Fruit fly (Drosophila melanogaster) whole organism, embryonic: ENCODE data around the gene Hsp70Ab.

Experiments
- Bgb ChIP-seq: fragments of 200-800 bp; sonication (Bioruptor generic); IDR thresholded peaks from 2 replicates; pipeline ENCODE4 v1.3.6; 2022; ENCODE audit warnings: missing biosample characterization, missing genetic modification characterization; ENCODE audit not compliant: partially characterized antibody
- CG12104 ChIP-seq: fragments of 200-800 bp; sonication (Bioruptor generic); optimal IDR thresholded peaks from 3 replicates; lab custom pipeline; 2016; ENCODE audit warnings: missing biosample characterization, missing genetic modification characterization
- CG13894 ChIP-seq: fragments of 200-800 bp; sonication (Bioruptor generic); optimal IDR thresholded peaks from 3 replicates; lab custom pipeline; 2018; ENCODE audit warnings: missing biosample characterization, mild to moderate bottlenecking, missing genetic modification characterization, moderate library complexity
- CG1647 ChIP-seq: fragments of 200-800 bp; sonication (Bioruptor generic); optimal IDR thresholded peaks from 3 replicates; lab custom pipeline; 2016; ENCODE audit warnings: missing biosample characterization, missing genetic modification characterization
- CG17385 ChIP-seq: fragments of 200-800 bp; sonication (Bioruptor generic); optimal IDR thresholded peaks from 3 replicates; lab custom pipeline; 2018; ENCODE audit warnings: missing biosample characterization, mild to moderate bottlenecking, missing genetic modification characterization
- CG17829 ChIP-seq: fragments of 200-800 bp; optimal IDR thresholded peaks from 2 replicates; lab custom pipeline; 2019; ENCODE audit warnings: missing biosample characterization, mild to moderate bottlenecking, missing genetic modification characterization, moderate library complexity
- CG1832 ChIP-seq: fragments of 200-800 bp; sonication (Bioruptor generic); optimal IDR thresholded peaks from 2 replicates; lab custom pipeline; 2017; ENCODE audit warnings: missing biosample characterization, mild to moderate bottlenecking, missing genetic modification characterization, inconsistent platforms
- CG18619 ChIP-seq: fragments of 200-800 bp; sonication (Bioruptor generic); optimal IDR thresholded peaks from 3 replicates; lab custom pipeline; 2017; ENCODE audit warnings: missing biosample characterization, mild to moderate bottlenecking, missing genetic modification characterization
- CG2120 ChIP-seq: fragments of 200-800 bp; sonication (Bioruptor generic); optimal IDR thresholded peaks from 3 replicates; lab custom pipeline; 2016; ENCODE audit warnings: missing biosample characterization, missing genetic modification characterization
- CG2712 ChIP-seq: fragments of 200-800 bp; optimal IDR thresholded peaks from 3 replicates; lab custom pipeline; 2019; ENCODE audit warnings: missing biosample characterization, mild to moderate bottlenecking, missing genetic modification characterization, moderate library complexity
- CG30020 ChIP-seq: fragments of 200-800 bp; optimal IDR thresholded peaks from 2 replicates; lab custom pipeline; 2019; ENCODE audit warnings: missing biosample characterization, mild to moderate bottlenecking, missing genetic modification characterization, moderate library complexity
- CG31388 ChIP-seq: fragments of 200-800 bp; sonication (Bioruptor generic); optimal IDR thresholded peaks from 2 replicates; lab custom pipeline; 2016; ENCODE audit warnings: missing biosample characterization, missing genetic modification characterization
- CG33213 ChIP-seq: fragments of 200-800 bp; sonication (Bioruptor generic); optimal IDR thresholded peaks from 3 replicates; lab custom pipeline; 2016; ENCODE audit warnings: missing biosample characterization, missing genetic modification characterization
- CG3995 ChIP-seq: fragments of 200-800 bp; sonication (Bioruptor generic); optimal IDR thresholded peaks from 3 replicates; lab custom pipeline; 2016; ENCODE audit warnings: missing biosample characterization, missing genetic modification characterization
- CG4617 ChIP-seq: fragments of 200-800 bp; sonication (Bioruptor generic); optimal IDR thresholded peaks from 3 replicates; lab custom pipeline; 2016; ENCODE audit warnings: missing biosample characterization, missing genetic modification characterization, borderline replicate concordance
- CG5180 ChIP-seq: fragments of 200-800 bp; sonication (Bioruptor generic); optimal IDR thresholded peaks from 3 replicates; lab custom pipeline; 2017; ENCODE audit warnings: missing biosample characterization, missing genetic modification characterization, mild to moderate bottlenecking, moderate library complexity, missing genetic modification reagents
- CG6654 ChIP-seq: fragments of 200-800 bp; sonication (Bioruptor generic); optimal IDR thresholded peaks from 2 replicates; lab custom pipeline; 2017; ENCODE audit warnings: missing biosample characterization, mild to moderate bottlenecking, missing genetic modification characterization
- CG8281 ChIP-seq: fragments of 200-800 bp; sonication (Bioruptor generic); optimal IDR thresholded peaks from 2 replicates; lab custom pipeline; 2018; ENCODE audit warnings: missing biosample characterization, mild to moderate bottlenecking, missing genetic modification characterization, moderate library complexity
- CG9215 ChIP-seq: fragments of 200-800 bp; sonication (Bioruptor generic); IDR thresholded peaks from 2 replicates; pipeline ENCODE4 v1.3.6; 2022; ENCODE audit warnings: missing biosample characterization, missing genetic modification characterization
- Chrac-16 ChIP-seq: fragments of 200-800 bp; sonication (Bioruptor generic); optimal IDR thresholded peaks from 3 replicates; lab custom pipeline; 2016; ENCODE audit warnings: missing biosample characterization, missing genetic modification characterization
- CoRest ChIP-seq: fragments of 200-800 bp; sonication (Bioruptor generic); optimal IDR thresholded peaks from 3 replicates; lab custom pipeline; 2018; ENCODE audit warnings: missing biosample characterization, mild to moderate bottlenecking, missing genetic modification characterization, moderate library complexity
- D ChIP-seq, 2 experiments: fragments of 200-800 bp in 1 of 2; fragments of >200 bp in 1 of 2; sonication (Bioruptor generic) in 1 of 2; optimal IDR thresholded peaks; 2 replicates in 1 of 2; 3 replicates in 1 of 2; lab custom pipeline; 2017; ENCODE audit warnings: mild to moderate bottlenecking in 1 of 2, missing biosample characterization in 1 of 2, missing genetic modification characterization in 1 of 2, missing genetic modification reagents in 1 of 2
- Dp ChIP-seq: fragments of 200-800 bp; sonication (Bioruptor generic); optimal IDR thresholded peaks from 2 replicates; lab custom pipeline; 2018; ENCODE audit warnings: missing biosample characterization, mild to moderate bottlenecking, missing genetic modification characterization, moderate library complexity
- Dref ChIP-seq: fragments of 200-800 bp; sonication (Bioruptor generic); IDR thresholded peaks from 2 replicates; pipeline ENCODE4 v1.3.6; 2022; ENCODE audit warnings: missing biosample characterization, missing genetic modification characterization
- Fer1 ChIP-seq: fragments of 200-800 bp; sonication (Bioruptor generic); optimal IDR thresholded peaks from 2 replicates; lab custom pipeline; 2017; ENCODE audit warnings: missing biosample characterization, mild to moderate bottlenecking, missing genetic modification characterization
- GATAe ChIP-seq: fragments of 200-800 bp; sonication (Bioruptor generic); conservative IDR thresholded peaks from 2 replicates; pipeline ENCODE4 v1.3.6; 2022; ENCODE audit warnings: missing biosample characterization, missing genetic modification characterization
- Gug ChIP-seq: fragments of 200-800 bp; sonication (Bioruptor generic); IDR thresholded peaks from 4 replicates; pipeline ENCODE4 v1.3.6; 2022; ENCODE audit warnings: missing biosample characterization, missing genetic modification characterization
- Hey ChIP-seq: fragments of 200-800 bp; sonication (Bioruptor generic); optimal IDR thresholded peaks from 3 replicates; lab custom pipeline; 2018; ENCODE audit warnings: missing biosample characterization, mild to moderate bottlenecking, missing genetic modification characterization
- MBD-R2 ChIP-seq: fragments of 200-800 bp; sonication (Bioruptor generic); IDR thresholded peaks from 2 replicates; pipeline ENCODE4 v1.3.6; 2022; ENCODE audit warnings: missing biosample characterization, missing genetic modification characterization
- Med ChIP-seq: fragments of 200-800 bp; sonication (Bioruptor generic); peaks from one replicate; lab custom pipeline; 2016; ENCODE audit warnings: missing biosample characterization, missing genetic modification characterization, mild to moderate bottlenecking, inconsistent platforms, moderate library complexity
- Meics ChIP-seq: fragments of 200-800 bp; sonication (Bioruptor generic); optimal IDR thresholded peaks from 2 replicates; lab custom pipeline; 2017; ENCODE audit warnings: missing biosample characterization, mild to moderate bottlenecking, missing genetic modification characterization
- Mes4 ChIP-seq: fragments of 200-800 bp; sonication (Bioruptor generic); optimal IDR thresholded peaks from 2 replicates; lab custom pipeline; 2016; ENCODE audit warnings: missing biosample characterization, missing genetic modification characterization
- Nf-YA ChIP-seq: fragments of 200-800 bp; sonication (Bioruptor generic); IDR thresholded peaks from 2 replicates; pipeline ENCODE4 v1.3.6; 2022; ENCODE audit warnings: missing biosample characterization, missing genetic modification characterization
- Nf-YB ChIP-seq: fragments of 200-800 bp; sonication (Bioruptor generic); optimal IDR thresholded peaks from 3 replicates; lab custom pipeline; 2019; ENCODE audit warnings: missing biosample characterization, mild to moderate bottlenecking, missing genetic modification characterization, moderate library complexity
- Nf-YC ChIP-seq: fragments of 200-800 bp; optimal IDR thresholded peaks from 3 replicates; lab custom pipeline; 2019; ENCODE audit warnings: missing biosample characterization, mild to moderate bottlenecking, missing genetic modification characterization, moderate library complexity
- Spps ChIP-seq: fragments of 200-800 bp; sonication (Bioruptor generic); optimal IDR thresholded peaks from 2 replicates; lab custom pipeline; 2018; ENCODE audit warnings: missing biosample characterization, mild to moderate bottlenecking, missing genetic modification characterization
- Xrp1 ChIP-seq: fragments of 200-800 bp; sonication (Bioruptor generic); IDR thresholded peaks from 2 replicates; pipeline ENCODE4 v1.3.6; 2022; ENCODE audit warnings: missing biosample characterization, missing genetic modification characterization
- aop ChIP-seq: fragments of 200-800 bp; sonication (Bioruptor generic); IDR thresholded peaks from 2 replicates; pipeline ENCODE4 v1.3.6; 2022; ENCODE audit warnings: missing biosample characterization, missing genetic modification characterization
- crol ChIP-seq: fragments of 200-800 bp; sonication (Bioruptor generic); IDR thresholded peaks from 2 replicates; pipeline ENCODE4 v1.3.6; 2022; ENCODE audit warnings: missing biosample characterization, missing genetic modification characterization
- dm ChIP-seq: fragments of 200-800 bp; sonication (Bioruptor generic); optimal IDR thresholded peaks from 3 replicates; lab custom pipeline; 2016; ENCODE audit warnings: missing biosample characterization, missing genetic modification characterization
- insv ChIP-seq, 2 experiments: fragments of 200-800 bp; sonication (Bioruptor generic); optimal IDR thresholded peaks; 3 replicates each; lab custom pipeline; 2016 to 2018; ENCODE audit warnings: missing biosample characterization in 2 of 2, missing genetic modification characterization in 2 of 2
- kah ChIP-seq: fragments of 200-800 bp; sonication (Bioruptor generic); optimal IDR thresholded peaks from 2 replicates; lab custom pipeline; 2018; ENCODE audit warnings: missing biosample characterization, mild to moderate bottlenecking, missing genetic modification characterization
- lmd ChIP-seq: fragments of 200-800 bp; sonication (Bioruptor generic); IDR thresholded peaks from 2 replicates; pipeline ENCODE4 v1.3.6; 2022; ENCODE audit warnings: missing biosample characterization, missing genetic modification characterization
- pnt ChIP-seq: fragments of 200-800 bp; sonication (Bioruptor generic); optimal IDR thresholded peaks from 3 replicates; lab custom pipeline; 2016; ENCODE audit warnings: missing biosample characterization, missing genetic modification characterization
- so ChIP-seq: fragments of 200-800 bp; sonication (Bioruptor generic); IDR thresholded peaks from 3 replicates; pipeline ENCODE4 v1.3.6; 2022; ENCODE audit warnings: missing biosample characterization, missing genetic modification characterization
- sr ChIP-seq: fragments of 200-800 bp; sonication (Bioruptor generic); IDR thresholded peaks from 3 replicates; pipeline ENCODE4 v1.3.6; 2022; ENCODE audit warnings: missing biosample characterization, missing genetic modification characterization
- sug ChIP-seq: fragments of 200-800 bp; optimal IDR thresholded peaks from 2 replicates; lab custom pipeline; 2019; ENCODE audit warnings: missing biosample characterization, mild to moderate bottlenecking, missing genetic modification characterization, moderate library complexity
- tap ChIP-seq: fragments of 200-800 bp; optimal IDR thresholded peaks from 3 replicates; lab custom pipeline; 2019; ENCODE audit warnings: missing biosample characterization, mild to moderate bottlenecking, missing genetic modification characterization, moderate library complexity
- trem ChIP-seq: fragments of 200-800 bp; optimal IDR thresholded peaks from 3 replicates; lab custom pipeline; 2019; ENCODE audit warnings: missing biosample characterization, mild to moderate bottlenecking, missing genetic modification characterization, moderate library complexity

The Hsp70Ab gene

dm6 chr3R:11973826-11974225 is 15.5 kb downstream of the Hsp70Ab start:
- no peak for TF ChIP-seq Dp (GFP tag; lab: Kevin White, UChicago)
- TF ChIP-seq aop, result no peak
- peak; percentile 35 for TF ChIP-seq Med (GFP tag; lab: Kevin White, UChicago)
- TF ChIP-seq tap (tag; lab: Kevin White, UChicago), result no peak
- TF ChIP-seq Bgb (GFP tag; lab: Robert Waterston, UW), result 0 out of 2 replicates have a peak, but pooled peaks have one; percentile 10

- TF ChIP-seq CG1647 (GFP tag; lab: Kevin White, UChicago), result no peak
- no peak for TF ChIP-seq Gug (GFP tag; lab: Robert Waterston, UW)
- TF ChIP-seq Nf-YC (tag; lab: Kevin White, UChicago), result peak; percentile 19
- no peak for TF ChIP-seq CG18619 (GFP tag; lab: Kevin White, UChicago)
- TF ChIP-seq CG8281 (tag; lab: Kevin White, UChicago), result no peak
- no peak for TF ChIP-seq pnt (GFP tag; lab: Kevin White, UChicago)
- TF ChIP-seq CG1832 (GFP tag; lab: Kevin White, UChicago), result no peak
- no peak for TF ChIP-seq so (GFP tag; lab: Robert Waterston, UW)
- no peak for TF ChIP-seq dm (GFP tag; lab: Kevin White, UChicago)
- no peak for TF ChIP-seq GATAe (GFP tag; lab: Robert Waterston, UW)
- no peak for TF ChIP-seq CG5180 (GFP tag; lab: Kevin White, UChicago)
- TF ChIP-seq CG2120 (GFP tag; lab: Kevin White, UChicago), result peak; percentile 14
- TF ChIP-seq CG17829 (tag; lab: Kevin White, UChicago), result peak; percentile 21
- TF ChIP-seq CG17385 (GFP tag; lab: Kevin White, UChicago), result peak; percentile 17
- TF ChIP-seq Xrp1 (GFP tag; lab: Robert Waterston, UW), result 0 out of 2 replicates have a peak, but pooled peaks have one; percentile 25
- TF ChIP-seq CG4617 (GFP tag; lab: Kevin White, UChicago), result peak; percentile 45
- TF ChIP-seq crol, result no peak
- no peak for TF ChIP-seq sr (GFP tag; lab: Robert Waterston, UW)
- TF ChIP-seq Spps (tag; lab: Kevin White, UChicago), result no peak
- TF ChIP-seq Dref (GFP tag; lab: Robert Waterston, UW), result 0 out of 2 replicates have a peak, but pooled peaks have one; percentile 16
- TF ChIP-seq CG6654 (GFP tag; lab: Kevin White, UChicago), result no peak
- TF ChIP-seq Mes4, result no peak
- peak; percentile 78 for TF ChIP-seq MBD-R2 (GFP tag; lab: Robert Waterston, UW)
- no peak for TF ChIP-seq D (optimal IDR thresholded peaks at IDR 0.05; lab: Kevin White, UChicago)
- TF ChIP-seq D (GFP tag; optimal IDR thresholded peaks at IDR 0.05; lab: Kevin White, UChicago), result no peak
- TF ChIP-seq Nf-YB (GFP tag; lab: Kevin White, UChicago), result no peak
- no peak for TF ChIP-seq Meics (GFP tag; lab: Kevin White, UChicago)
- TF ChIP-seq Fer1 (GFP tag; lab: Kevin White, UChicago), result peak; percentile 22
- peak; percentile 47 for TF ChIP-seq CG3995
- TF ChIP-seq insv (GFP tag; optimal IDR thresholded peaks at IDR 0.05; lab: Kevin White, UChicago), result no peak
- TF ChIP-seq CG33213 (GFP tag; lab: Kevin White, UChicago), result peak; percentile 28
- no peak for TF ChIP-seq Nf-YA (GFP tag; lab: Robert Waterston, UW)
- TF ChIP-seq CoRest (tag; lab: Kevin White, UChicago), result peak; percentile 30
- no peak for TF ChIP-seq lmd
- TF ChIP-seq Hey (tag; lab: Kevin White, UChicago), result no peak
- TF ChIP-seq sug, result peak; percentile 25
- peak; percentile 94 for TF ChIP-seq kah (GFP tag; lab: Kevin White, UChicago)
- no peak for TF ChIP-seq CG13894 (tag; lab: Kevin White, UChicago)
- no peak for TF ChIP-seq CG9215 (GFP tag; lab: Robert Waterston, UW)
- peak; percentile 63 for TF ChIP-seq trem (tag; lab: Kevin White, UChicago)
- TF ChIP-seq CG12104 (GFP tag; lab: Kevin White, UChicago), result no peak
- TF ChIP-seq CG31388 (GFP tag; lab: Kevin White, UChicago), result no peak
- peak; percentile 11 for TF ChIP-seq CG30020 (tag; lab: Kevin White, UChicago)
- TF ChIP-seq CG2712 (tag; lab: Kevin White, UChicago), result peak; percentile 25
- no peak for TF ChIP-seq Chrac-16 (GFP tag; lab: Kevin White, UChicago)
Measured at dm6 chr3R:11974631-11975030, 16.3 kb downstream of the Hsp70Ab start, which contains the start of gene Tango9. TSS of gene Tango9 (minus strand) at chr3R:11974910.
